Fruit fly (Drosophila melanogaster): ENCODE results near the gene CG11437.

The CG11437 gene

dm6 chr3L:22468562-22468961, at the start of gene CG11437:
CG11437 (plus strand) TSS chr3L:22468862.
- TF ChIP-seq ttk (optimal IDR thresholded peaks at IDR 0.05) (no peak), insv (optimal IDR thresholded peaks at IDR 0.05) (no peak), psq (optimal IDR thresholded peaks at IDR 0.05) (no peak), Sin3A (optimal IDR thresholded peaks at IDR 0.05) (no peak), h (optimal IDR thresholded peaks at IDR 0.05) (no peak), Myc (optimal IDR thresholded peaks at IDR 0.05) (no peak)

- TF ChIP-seq ttk (optimal IDR thresholded peaks at IDR 0.05) (no peak), psq (optimal IDR thresholded peaks at IDR 0.05) (no peak), Sin3A (optimal IDR thresholded peaks at IDR 0.05) (no peak), Myc (optimal IDR thresholded peaks at IDR 0.05) (no peak), insv (optimal IDR thresholded peaks at IDR 0.05) (no peak), h (optimal IDR thresholded peaks at IDR 0.05) (no peak)
Measured at dm6 chr3L:22420603-22421308, 47.9 kb upstream of the CG11437 start.

dm6 chr3L:22424711-22425110, 44.0 kb upstream of the CG11437 start:
- TF ChIP-seq ttk (optimal IDR thresholded peaks at IDR 0.05) = no peak
- TF ChIP-seq insv (optimal IDR thresholded peaks at IDR 0.05) = no peak
- no peak for TF ChIP-seq psq (optimal IDR thresholded peaks at IDR 0.05)
- TF ChIP-seq Sin3A (optimal IDR thresholded peaks at IDR 0.05) = no peak
- TF ChIP-seq h (optimal IDR thresholded peaks at IDR 0.05) = no peak
- no peak for TF ChIP-seq Myc (optimal IDR thresholded peaks at IDR 0.05)

dm6 chr3L:22437111-22437510, 31.6 kb upstream of the CG11437 start:
- TF ChIP-seq ttk (optimal IDR thresholded peaks at IDR 0.05) (no peak), Sin3A (optimal IDR thresholded peaks at IDR 0.05) (no peak), Myc (optimal IDR thresholded peaks at IDR 0.05) (no peak), psq (optimal IDR thresholded peaks at IDR 0.05) (no peak), h (optimal IDR thresholded peaks at IDR 0.05) (no peak), insv (optimal IDR thresholded peaks at IDR 0.05) (no peak)

- no peak for TF ChIP-seq insv (optimal IDR thresholded peaks at IDR 0.05)
- no peak for TF ChIP-seq Sin3A (optimal IDR thresholded peaks at IDR 0.05)
- TF ChIP-seq Myc (optimal IDR thresholded peaks at IDR 0.05) = no peak
- no peak for TF ChIP-seq h (optimal IDR thresholded peaks at IDR 0.05)
- TF ChIP-seq psq (optimal IDR thresholded peaks at IDR 0.05) = no peak
- TF ChIP-seq ttk (optimal IDR thresholded peaks at IDR 0.05) = no peak
Measured at dm6 chr3L:22454368-22454767, 14.3 kb upstream of the CG11437 start, which contains the start of gene CG11449. CG11449 (plus strand) TSS chr3L:22454373.

dm6 chr3L:22455953-22456488, 12.6 kb upstream of the CG11437 start:
- TF ChIP-seq Sin3A (optimal IDR thresholded peaks at IDR 0.05) = no peak
- TF ChIP-seq h (optimal IDR thresholded peaks at IDR 0.05) = no peak
- peak; percentile 26 for TF ChIP-seq insv (optimal IDR thresholded peaks at IDR 0.05)

- no peak for TF ChIP-seq psq (optimal IDR thresholded peaks at IDR 0.05)
- no peak for TF ChIP-seq Sin3A (optimal IDR thresholded peaks at IDR 0.05)
- no peak for TF ChIP-seq Myc (optimal IDR thresholded peaks at IDR 0.05)
- no peak for TF ChIP-seq ttk (optimal IDR thresholded peaks at IDR 0.05)
- no peak for TF ChIP-seq insv (optimal IDR thresholded peaks at IDR 0.05)
- TF ChIP-seq h (optimal IDR thresholded peaks at IDR 0.05) = no peak
Measured at dm6 chr3L:22458271-22458670, 10.4 kb upstream of the CG11437 start.

- TF ChIP-seq h (optimal IDR thresholded peaks at IDR 0.05) = no peak
- TF ChIP-seq psq (optimal IDR thresholded peaks at IDR 0.05) = no peak
- TF ChIP-seq Sin3A (optimal IDR thresholded peaks at IDR 0.05) = no peak
- no peak for TF ChIP-seq ttk (optimal IDR thresholded peaks at IDR 0.05)
- TF ChIP-seq Myc (optimal IDR thresholded peaks at IDR 0.05) = no peak
- no peak for TF ChIP-seq insv (optimal IDR thresholded peaks at IDR 0.05)
Measured at dm6 chr3L:22458898-22459524, 9.7 kb upstream of the CG11437 start.

- no peak for TF ChIP-seq ttk (optimal IDR thresholded peaks at IDR 0.05)
Measured at dm6 chr3L:22460428-22460827, 8.2 kb upstream of the CG11437 start.

- TF ChIP-seq Sin3A (optimal IDR thresholded peaks at IDR 0.05) (no peak), psq (optimal IDR thresholded peaks at IDR 0.05) (no peak)
Measured at dm6 chr3L:22460918-22461634, 7.6 kb upstream of the CG11437 start, which contains the start of gene laza. laza (minus strand) TSS chr3L:22461131.

- TF ChIP-seq Myc (optimal IDR thresholded peaks at IDR 0.05) (no peak), h (optimal IDR thresholded peaks at IDR 0.05) (no peak), insv (optimal IDR thresholded peaks at IDR 0.05) (no peak), Sin3A (optimal IDR thresholded peaks at IDR 0.05) (no peak), ttk (optimal IDR thresholded peaks at IDR 0.05) (no peak), psq (optimal IDR thresholded peaks at IDR 0.05) (no peak)
Measured at dm6 chr3L:22463412-22463811, 5.2 kb upstream of the CG11437 start.

Measured in Kc167 (cell line).